Worm (Caenorhabditis elegans) whole organism, early embryonic: ENCODE data around the gene irld-18.
A peak's percentile ranks its signal among the peaks of the same experiment; 100 is the strongest.

Experiments used
- B0310.2 ChIP-seq: sonication (generic microtip); optimal IDR thresholded peaks from 2 replicates; lab custom pipeline; 2016; ENCODE audit warnings: mild to moderate bottlenecking, missing genetic modification characterization, missing compliant biosample characterization
- F13C5.2 ChIP-seq: sonication (generic microtip); optimal IDR thresholded peaks from 2 replicates; lab custom pipeline; 2017; ENCODE audit warnings: mild to moderate bottlenecking, missing genetic modification characterization, inconsistent platforms, missing compliant biosample characterization
- aly-1 ChIP-seq: sonication (generic microtip); optimal IDR thresholded peaks from 2 replicates; lab custom pipeline; 2016; ENCODE audit warnings: missing genetic modification characterization, missing compliant biosample characterization
- ama-1 ChIP-seq: fragments of 150-350 bp; optimal IDR thresholded peaks from 2 replicates; lab custom pipeline; 2014
- ceh-13 ChIP-seq: fragments of 200-800 bp; sonication (Bioruptor generic); optimal IDR thresholded peaks from 2 replicates; lab custom pipeline; 2018; ENCODE audit warnings: mild to moderate bottlenecking, missing genetic modification characterization, missing compliant biosample characterization
- ceh-36 ChIP-seq: sonication (generic microtip); optimal IDR thresholded peaks from 2 replicates; lab custom pipeline; 2016; ENCODE audit warnings: missing genetic modification characterization, inconsistent platforms, missing compliant biosample characterization
- ets-7 ChIP-seq: sonication (generic microtip); optimal IDR thresholded peaks from 2 replicates; lab custom pipeline; 2016; ENCODE audit warnings: missing genotype, missing genetic modification characterization, missing compliant biosample characterization
- flt-1 ChIP-seq: fragments of 200-800 bp; sonication (Bioruptor generic); IDR thresholded peaks from 2 replicates; pipeline ENCODE4 v1.3.6; 2022; ENCODE audit warnings: missing genetic modification characterization, missing compliant biosample characterization
- hmbx-1 ChIP-seq: sonication (generic microtip); optimal IDR thresholded peaks from 2 replicates; lab custom pipeline; 2016; ENCODE audit warnings: mild to moderate bottlenecking, missing genetic modification characterization, missing compliant biosample characterization
- hmg-4 ChIP-seq: fragments of 200-800 bp; sonication (Bioruptor generic); optimal IDR thresholded peaks from 2 replicates; lab custom pipeline; 2018; ENCODE audit warnings: mild to moderate bottlenecking, missing genetic modification characterization, missing compliant biosample characterization
- hnd-1 ChIP-seq: sonication (generic microtip); optimal IDR thresholded peaks from 2 replicates; lab custom pipeline; 2016; ENCODE audit warnings: missing genetic modification characterization, missing compliant biosample characterization
- pes-1 ChIP-seq: fragments of 200-800 bp; sonication (Bioruptor generic); IDR thresholded peaks from 2 replicates; pipeline ENCODE4 v1.3.6; 2022; ENCODE audit warnings: missing genetic modification reagents, missing genetic modification characterization, missing compliant biosample characterization
- scrt-1 ChIP-seq: fragments of 200-800 bp; sonication (Bioruptor generic); IDR thresholded peaks from 2 replicates; pipeline ENCODE4 v1.3.6; 2022; ENCODE audit warnings: missing genetic modification characterization, missing compliant biosample characterization
- sea-1 ChIP-seq: fragments of 200-800 bp; sonication (Bioruptor generic); conservative IDR thresholded peaks from 2 replicates; pipeline ENCODE4 v1.3.6; 2022; ENCODE audit warnings: missing genetic modification characterization, missing compliant biosample characterization
- tbx-11 ChIP-seq: fragments of 200-800 bp; sonication (Bioruptor generic); IDR thresholded peaks from 2 replicates; pipeline ENCODE4 v1.3.6; 2022; ENCODE audit warnings: missing genetic modification characterization, missing compliant biosample characterization
- tbx-37 ChIP-seq: fragments of 200-800 bp; sonication (Bioruptor generic); conservative IDR thresholded peaks from 2 replicates; pipeline ENCODE4 v1.3.6; 2022; ENCODE audit warnings: missing genetic modification reagents, missing genetic modification characterization, missing compliant biosample characterization
- tra-4 ChIP-seq: sonication (generic microtip); optimal IDR thresholded peaks from 2 replicates; lab custom pipeline; 2017; ENCODE audit warnings: missing genetic modification characterization, missing compliant biosample characterization

Gene irld-18

DNA sequence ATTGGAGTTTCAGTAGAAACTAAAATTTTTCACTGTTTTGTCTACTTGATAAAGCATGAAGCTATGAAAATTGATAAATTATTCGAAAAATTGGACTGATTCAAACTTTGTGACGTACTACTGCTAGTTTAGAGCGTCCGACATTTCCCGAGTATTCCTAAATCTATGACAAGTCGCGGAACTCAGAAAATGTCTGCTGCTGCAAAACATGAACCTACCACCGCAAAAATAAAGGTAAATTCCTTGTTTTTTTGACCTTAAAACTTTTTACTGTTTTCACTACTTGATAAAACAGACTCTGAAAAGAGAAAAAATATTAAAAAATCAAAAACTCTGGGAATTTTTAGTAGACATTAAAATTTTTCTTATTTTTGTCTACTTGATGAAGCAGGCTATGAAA lies 5.9 kb upstream of the irld-18 start:
- no peak for TF ChIP-seq F13C5.2 (tag; lab: Kevin White, UChicago)
- no peak for TF ChIP-seq aly-1

DNA sequence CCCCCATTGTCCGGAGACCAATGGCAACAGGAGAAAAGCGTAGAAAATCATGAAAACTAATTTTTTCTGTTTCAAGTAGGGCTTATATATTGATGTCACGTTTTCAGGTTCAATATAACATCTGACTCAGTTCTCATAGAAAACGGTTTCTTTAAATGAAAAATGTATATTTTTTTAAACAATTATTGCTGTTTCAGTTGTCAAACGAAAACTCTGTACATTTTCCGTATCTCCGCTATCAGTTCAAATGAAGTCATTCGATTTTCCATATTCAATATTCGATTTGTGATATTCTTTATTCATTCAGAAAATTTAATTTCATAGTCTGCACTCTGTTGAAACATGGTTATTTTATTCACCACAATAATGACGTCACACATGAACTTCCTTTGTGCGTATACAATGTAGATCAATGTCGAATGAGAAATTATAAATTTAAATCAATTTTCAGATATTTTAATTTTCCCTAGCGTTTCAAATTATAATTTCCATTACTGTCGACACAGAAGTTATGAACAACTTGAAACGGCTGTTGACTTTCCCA lies 2.1 kb downstream of the irld-18 start, which contains the start of gene Y57G11B.8:
Y57G11B.8 (minus strand) TSS at position 51 of the 544 bp plus-strand sequence.
- no peak for TF ChIP-seq aly-1
- no peak for TF ChIP-seq sea-1 (GFP tag; lab: Robert Waterston, UW)
- no peak for TF ChIP-seq pes-1 (GFP tag; lab: Robert Waterston, UW)
- TF ChIP-seq ceh-36 (tag; lab: Kevin White, UChicago) = no peak
- TF ChIP-seq hnd-1 (tag; lab: Kevin White, UChicago) = no peak
- TF ChIP-seq flt-1 (GFP tag; lab: Robert Waterston, UW) = no peak
- no peak for TF ChIP-seq tbx-37
- TF ChIP-seq hmg-4 (GFP tag; lab: Kevin White, UChicago) = no peak
- no peak for TF ChIP-seq scrt-1 (GFP tag; lab: Robert Waterston, UW)
- no peak for TF ChIP-seq B0310.2 (tag; lab: Kevin White, UChicago)
- no peak for TF ChIP-seq tbx-11 (GFP tag; lab: Robert Waterston, UW)

DNA sequence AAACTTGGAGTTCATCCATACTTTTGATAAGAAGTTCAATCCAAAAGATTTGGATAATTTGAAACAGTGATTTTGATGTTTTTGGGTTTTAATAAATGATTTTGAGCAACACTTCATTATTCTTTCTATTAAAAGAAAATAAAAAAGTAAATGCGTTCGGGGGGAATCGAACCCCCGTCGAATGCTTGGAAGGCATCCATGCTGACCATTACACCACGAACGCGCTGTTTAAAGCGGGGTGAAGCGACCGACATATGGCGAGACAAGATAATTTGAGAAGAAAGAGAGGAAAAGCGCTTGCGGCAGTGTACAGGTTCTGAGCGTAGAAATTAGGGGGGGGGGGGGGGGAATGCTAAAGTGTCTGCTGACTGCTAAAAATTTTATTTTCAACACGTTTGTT lies 4.4 kb downstream of the irld-18 start:
- TF ChIP-seq ets-7 (tag; lab: Kevin White, UChicago) = no peak
- TF ChIP-seq ceh-13 (GFP tag; lab: Kevin White, UChicago) = no peak
- peak; percentile 65 for TF ChIP-seq F13C5.2 (tag; lab: Kevin White, UChicago)
- no peak for TF ChIP-seq hmbx-1 (tag; lab: Kevin White, UChicago)
- peak; percentile 66; the same call in 1 of the 2 replicates for TF ChIP-seq tbx-11 (GFP tag; lab: Robert Waterston, UW)
- TF ChIP-seq flt-1 (GFP tag; lab: Robert Waterston, UW) = peak; percentile 64
- TF ChIP-seq ama-1 = no peak
- no peak for TF ChIP-seq pes-1 (GFP tag; lab: Robert Waterston, UW)
- no peak for TF ChIP-seq B0310.2 (tag; lab: Kevin White, UChicago)
- peak; percentile 74 for TF ChIP-seq tbx-37
- peak; percentile 73 for TF ChIP-seq scrt-1 (GFP tag; lab: Robert Waterston, UW)
- TF ChIP-seq aly-1 = no peak
- TF ChIP-seq ceh-36 (tag; lab: Kevin White, UChicago) = no peak
- TF ChIP-seq hnd-1 (tag; lab: Kevin White, UChicago) = peak; percentile 44
- TF ChIP-seq hmg-4 (GFP tag; lab: Kevin White, UChicago) = no peak
- no peak for TF ChIP-seq sea-1 (GFP tag; lab: Robert Waterston, UW)
- no peak for TF ChIP-seq tra-4

DNA sequence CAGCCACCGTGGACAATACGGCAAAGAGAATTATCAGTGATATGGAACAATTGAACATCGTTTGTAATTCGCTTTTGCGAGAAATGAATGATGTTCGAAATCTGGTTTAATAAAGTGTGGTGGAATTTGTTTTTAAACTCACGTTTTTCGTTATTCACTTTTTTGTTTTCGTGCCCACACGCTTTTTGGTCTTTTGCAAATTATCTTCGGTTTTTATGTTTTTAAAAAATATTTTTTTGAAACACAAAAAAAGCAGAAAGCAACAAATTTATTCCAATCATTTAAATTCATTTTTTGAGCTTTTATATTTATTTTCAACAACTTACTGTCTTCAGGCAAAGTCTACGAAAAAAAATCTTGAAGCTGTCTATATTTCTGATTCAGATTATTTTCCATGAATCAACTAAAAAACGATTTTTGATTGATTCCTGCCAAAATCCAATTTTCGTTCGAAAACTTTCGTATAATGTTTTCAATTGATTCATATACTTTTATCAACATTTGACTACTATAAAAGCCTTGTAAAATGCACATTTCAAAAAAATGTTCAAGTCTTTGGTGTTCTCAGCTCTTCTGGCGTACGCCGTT lies 6.5 kb downstream of the irld-18 start, which contains the start of the genes Y57G11B.3 and Y57G11B.5:
Y57G11B.3 (minus strand) TSS at position 101 of the 588 bp plus-strand sequence.
Y57G11B.5 (plus strand) TSS at position 538 of the 588 bp plus-strand sequence.
- TF ChIP-seq tbx-11 (GFP tag; lab: Robert Waterston, UW) = no peak

DNA sequence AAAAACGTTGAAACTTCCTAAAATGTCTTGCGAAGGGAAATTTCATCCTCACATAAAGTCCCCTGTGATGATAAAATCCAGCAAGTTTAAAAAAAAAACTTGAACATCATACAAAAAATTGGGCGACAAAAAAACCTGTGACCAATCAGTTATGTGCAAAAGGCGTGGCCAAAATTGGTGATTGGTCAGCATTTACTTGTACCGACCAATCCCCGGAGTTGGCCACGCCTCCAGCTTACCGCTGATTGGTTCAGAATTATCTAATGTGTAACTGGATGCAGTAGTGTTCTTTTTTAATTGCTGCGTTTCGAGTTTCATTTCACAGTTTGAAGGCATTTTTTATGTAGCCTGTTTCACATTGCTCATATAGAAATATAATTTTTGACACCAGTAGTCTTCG lies 7.8 kb downstream of the irld-18 start:
- TF ChIP-seq ceh-13 (GFP tag; lab: Kevin White, UChicago) (no peak), B0310.2 (tag; lab: Kevin White, UChicago) (no peak), scrt-1 (GFP tag; lab: Robert Waterston, UW) (no peak), hmbx-1 (tag; lab: Kevin White, UChicago) (no peak), aly-1 (no peak), hmg-4 (GFP tag; lab: Kevin White, UChicago) (no peak), ets-7 (tag; lab: Kevin White, UChicago) (no peak)

DNA sequence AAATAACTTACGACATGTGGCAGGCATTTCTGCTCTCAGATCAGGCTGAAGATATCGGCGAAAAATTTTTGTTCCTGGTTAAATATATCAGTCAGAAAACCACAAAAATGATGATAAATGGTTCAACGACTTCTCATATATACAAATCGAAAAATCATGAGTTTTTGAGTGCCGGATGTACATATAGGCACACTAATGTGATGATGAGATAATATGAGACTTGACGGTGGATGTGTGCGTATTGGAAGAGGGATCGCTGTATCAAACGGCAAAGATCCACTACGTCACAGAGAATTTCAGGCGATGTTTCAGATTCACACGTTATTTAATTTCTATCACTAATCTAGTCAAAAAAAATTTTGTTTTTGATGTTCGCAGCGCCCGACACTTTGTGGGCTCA lies 8.2 kb downstream of the irld-18 start, which contains the start of gene glb-34:
glb-34 (minus strand) TSS at position 101 of the 400 bp plus-strand sequence.
- TF ChIP-seq pes-1 (GFP tag; lab: Robert Waterston, UW) = no peak
- no peak for TF ChIP-seq tra-4
- TF ChIP-seq tbx-11 (GFP tag; lab: Robert Waterston, UW) = no peak
- no peak for TF ChIP-seq ceh-36 (tag; lab: Kevin White, UChicago)
- no peak for TF ChIP-seq hnd-1 (tag; lab: Kevin White, UChicago)
- no peak for TF ChIP-seq tbx-37
- no peak for TF ChIP-seq B0310.2 (tag; lab: Kevin White, UChicago)
- no peak for TF ChIP-seq ets-7 (tag; lab: Kevin White, UChicago)
- no peak for TF ChIP-seq scrt-1 (GFP tag; lab: Robert Waterston, UW)
- no peak for TF ChIP-seq F13C5.2 (tag; lab: Kevin White, UChicago)
- TF ChIP-seq flt-1 (GFP tag; lab: Robert Waterston, UW) = no peak
- no peak for TF ChIP-seq ama-1
- TF ChIP-seq sea-1 (GFP tag; lab: Robert Waterston, UW) = no peak
- no peak for TF ChIP-seq hmbx-1 (tag; lab: Kevin White, UChicago)
- TF ChIP-seq aly-1 = no peak
- TF ChIP-seq hmg-4 (GFP tag; lab: Kevin White, UChicago) = no peak
- no peak for TF ChIP-seq ceh-13 (GFP tag; lab: Kevin White, UChicago)

DNA sequence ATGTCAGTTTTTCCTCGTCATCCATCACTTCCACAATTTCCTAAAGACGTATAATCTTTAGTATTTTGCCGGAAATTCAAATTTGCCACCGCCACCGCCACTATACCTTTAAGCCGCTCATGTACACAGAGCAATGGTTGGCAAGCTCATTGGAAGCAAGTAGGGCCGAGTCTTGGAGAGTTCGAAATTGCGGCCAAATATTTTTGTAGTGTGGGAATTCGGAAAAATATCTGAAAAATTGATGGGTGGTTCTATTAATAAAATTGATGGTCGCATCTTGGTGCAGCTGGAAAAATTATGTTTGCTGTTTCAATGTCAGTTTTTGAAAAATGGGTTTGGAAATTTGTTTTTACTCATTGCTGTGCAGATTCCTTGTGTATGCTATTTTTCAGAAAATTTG lies 9.2 kb downstream of the irld-18 start:
- TF ChIP-seq tbx-37 (no peak), ama-1 (no peak), F13C5.2 (tag; lab: Kevin White, UChicago) (no peak), ceh-36 (tag; lab: Kevin White, UChicago) (no peak), B0310.2 (tag; lab: Kevin White, UChicago) (no peak), ets-7 (tag; lab: Kevin White, UChicago) (no peak), flt-1 (GFP tag; lab: Robert Waterston, UW) (no peak), ceh-13 (GFP tag; lab: Kevin White, UChicago) (no peak), scrt-1 (GFP tag; lab: Robert Waterston, UW) (no peak), aly-1 (no peak), tbx-11 (GFP tag; lab: Robert Waterston, UW) (no peak), hnd-1 (tag; lab: Kevin White, UChicago) (no peak), hmg-4 (GFP tag; lab: Kevin White, UChicago) (no peak), sea-1 (GFP tag; lab: Robert Waterston, UW) (no peak), pes-1 (GFP tag; lab: Robert Waterston, UW) (no peak), hmbx-1 (tag; lab: Kevin White, UChicago) (no peak), tra-4 (no peak)
